Fruit fly (Drosophila melanogaster) whole organism, embryonic: ENCODE measurements around the gene SpdS.

Source experiments
- BtbVII ChIP-seq: fragments of 200-800 bp; sonication (Bioruptor generic); optimal IDR thresholded peaks from 3 replicates; lab custom pipeline; 2017; ENCODE audit warnings: missing biosample characterization, mild to moderate bottlenecking, missing genetic modification characterization
- C15 ChIP-seq: fragments of 200-800 bp; sonication (Bioruptor generic); IDR thresholded peaks from 3 replicates; pipeline ENCODE4 v1.3.6; 2022; ENCODE audit warnings: missing biosample characterization, missing genetic modification characterization
- CG10431 ChIP-seq: fragments of 200-800 bp; sonication (Bioruptor generic); optimal IDR thresholded peaks from 3 replicates; lab custom pipeline; 2018; ENCODE audit warnings: missing biosample characterization, mild to moderate bottlenecking, missing genetic modification characterization
- CG10654 ChIP-seq: fragments of 200-800 bp; sonication (Bioruptor generic); optimal IDR thresholded peaks from 2 replicates; lab custom pipeline; 2016; ENCODE audit warnings: missing biosample characterization, missing genetic modification characterization
- CG11247 ChIP-seq: fragments of 200-800 bp; sonication (Bioruptor generic); IDR thresholded peaks from 2 replicates; pipeline ENCODE4 v1.3.6; 2022; ENCODE audit warnings: missing biosample characterization, missing genetic modification characterization
- CG13894 ChIP-seq: fragments of 200-800 bp; sonication (Bioruptor generic); optimal IDR thresholded peaks from 3 replicates; lab custom pipeline; 2018; ENCODE audit warnings: missing biosample characterization, mild to moderate bottlenecking, missing genetic modification characterization, moderate library complexity
- CG15479 ChIP-seq: fragments of 200-800 bp; sonication (Bioruptor generic); optimal IDR thresholded peaks from 3 replicates; lab custom pipeline; 2019; ENCODE audit warnings: missing biosample characterization, mild to moderate bottlenecking, missing genetic modification characterization, moderate library complexity
- CG16813 ChIP-seq: fragments of 200-800 bp; sonication (Bioruptor generic); IDR thresholded peaks from 3 replicates; pipeline ENCODE4 v1.3.6; 2022; ENCODE audit warnings: missing biosample characterization, missing genetic modification characterization; ENCODE audit not compliant: partially characterized antibody
- CG17359 ChIP-seq: fragments of 200-800 bp; sonication (Bioruptor generic); optimal IDR thresholded peaks from 3 replicates; lab custom pipeline; 2018; ENCODE audit warnings: missing biosample characterization, mild to moderate bottlenecking, missing genetic modification characterization, moderate library complexity
- CG2678 ChIP-seq: fragments of 200-800 bp; sonication (Bioruptor generic); optimal IDR thresholded peaks from 3 replicates; lab custom pipeline; 2019; ENCODE audit warnings: missing biosample characterization, mild to moderate bottlenecking, missing genetic modification characterization, moderate library complexity
- CG2875 ChIP-seq: fragments of 200-800 bp; sonication (Bioruptor generic); optimal IDR thresholded peaks from 2 replicates; lab custom pipeline; 2017; ENCODE audit warnings: missing biosample characterization, mild to moderate bottlenecking, missing genetic modification characterization, missing genetic modification reagents
- CG34376 ChIP-seq: fragments of 200-800 bp; sonication (Bioruptor generic); optimal IDR thresholded peaks from 2 replicates; lab custom pipeline; 2018; ENCODE audit warnings: missing biosample characterization, mild to moderate bottlenecking, missing genetic modification characterization
- CG4404 ChIP-seq: fragments of 200-800 bp; sonication (Bioruptor generic); IDR thresholded peaks from 2 replicates; pipeline ENCODE4 v1.3.6; 2022; ENCODE audit warnings: missing biosample characterization, missing genetic modification characterization
- CG6791 ChIP-seq: fragments of 200-800 bp; sonication (Bioruptor generic); IDR thresholded peaks from 3 replicates; pipeline ENCODE4 v1.3.6; 2022; ENCODE audit warnings: missing biosample characterization, missing genetic modification characterization; ENCODE audit not compliant: partially characterized antibody
- CG7987 ChIP-seq: fragments of 200-800 bp; sonication (Bioruptor generic); optimal IDR thresholded peaks from 2 replicates; lab custom pipeline; 2018; ENCODE audit warnings: missing biosample characterization, mild to moderate bottlenecking, missing genetic modification characterization, moderate library complexity
- CG9932 ChIP-seq: fragments of 200-800 bp; sonication (Bioruptor generic); IDR thresholded peaks from 2 replicates; pipeline ENCODE4 v1.3.6; 2022; ENCODE audit warnings: missing biosample characterization, missing genetic modification characterization
- CTCF ChIP-seq: fragments of 200-800 bp; sonication (Bioruptor generic); optimal IDR thresholded peaks from 2 replicates; lab custom pipeline; 2017; ENCODE audit warnings: missing biosample characterization, mild to moderate bottlenecking, missing genetic modification characterization, moderate library complexity
- Deaf1 ChIP-seq: fragments of 200-800 bp; optimal IDR thresholded peaks from 3 replicates; lab custom pipeline; 2019; ENCODE audit warnings: missing biosample characterization, mild to moderate bottlenecking, missing genetic modification characterization, moderate library complexity
- Dfd ChIP-seq, 2 experiments: fragments of >200 bp; optimal IDR thresholded peaks; 2 replicates each; lab custom pipeline; 2017; ENCODE audit warnings: missing biosample characterization in 2 of 2, missing genetic modification characterization in 2 of 2
- Drgx ChIP-seq: fragments of 200-800 bp; sonication (Bioruptor generic); IDR thresholded peaks from 2 replicates; pipeline ENCODE4 v1.3.6; 2022; ENCODE audit warnings: missing biosample characterization, missing genetic modification characterization
- Lim3 ChIP-seq: fragments of 200-800 bp; sonication (Bioruptor generic); IDR thresholded peaks from 2 replicates; pipeline ENCODE4 v1.3.6; 2022; ENCODE audit warnings: missing biosample characterization, missing genetic modification characterization
- Med ChIP-seq: fragments of 200-800 bp; sonication (Bioruptor generic); peaks from one replicate; lab custom pipeline; 2016; ENCODE audit warnings: missing biosample characterization, missing genetic modification characterization, mild to moderate bottlenecking, inconsistent platforms, moderate library complexity
- Nf-YA ChIP-seq: fragments of 200-800 bp; sonication (Bioruptor generic); IDR thresholded peaks from 2 replicates; pipeline ENCODE4 v1.3.6; 2022; ENCODE audit warnings: missing biosample characterization, missing genetic modification characterization
- Vsx1 ChIP-seq: fragments of 200-800 bp; sonication (Bioruptor generic); optimal IDR thresholded peaks from 2 replicates; lab custom pipeline; 2017; ENCODE audit warnings: missing biosample characterization, mild to moderate bottlenecking, missing genetic modification characterization, missing genetic modification reagents
- abd-A ChIP-seq: fragments of 200-800 bp; sonication (Bioruptor generic); optimal IDR thresholded peaks from 3 replicates; lab custom pipeline; 2019; ENCODE audit warnings: missing biosample characterization, mild to moderate bottlenecking, missing genetic modification characterization, moderate library complexity
- chif ChIP-seq, 2 experiments: fragments of 200-800 bp; sonication (Bioruptor generic); optimal IDR thresholded peaks; 3 replicates each; lab custom pipeline; 2016; ENCODE audit warnings: missing biosample characterization in 2 of 2, missing genetic modification characterization in 2 of 2
- chinmo ChIP-seq: fragments of 200-800 bp; sonication (Bioruptor generic); IDR thresholded peaks from 4 replicates; pipeline ENCODE4 v1.3.6; 2022; ENCODE audit warnings: missing biosample characterization, missing genetic modification characterization; ENCODE audit not compliant: partially characterized antibody
- crol ChIP-seq: fragments of 200-800 bp; sonication (Bioruptor generic); IDR thresholded peaks from 2 replicates; pipeline ENCODE4 v1.3.6; 2022; ENCODE audit warnings: missing biosample characterization, missing genetic modification characterization
- cwo ChIP-seq: fragments of 200-800 bp; sonication (Bioruptor generic); optimal IDR thresholded peaks from 3 replicates; lab custom pipeline; 2017; ENCODE audit warnings: missing biosample characterization, missing genetic modification characterization, mild to moderate bottlenecking, moderate library complexity, missing genetic modification reagents
- dysf ChIP-seq: fragments of 200-800 bp; sonication (Bioruptor generic); IDR thresholded peaks from 3 replicates; pipeline ENCODE4 v1.3.6; 2022; ENCODE audit warnings: missing biosample characterization, missing genetic modification characterization
- eve ChIP-seq, 2 experiments: fragments of >200 bp; optimal IDR thresholded peaks; 2 replicates each; lab custom pipeline; 2017; ENCODE audit warnings: missing biosample characterization in 2 of 2, missing genetic modification characterization in 2 of 2
- exex ChIP-seq: fragments of 200-800 bp; sonication (Bioruptor generic); optimal IDR thresholded peaks from 4 replicates; lab custom pipeline; 2018; ENCODE audit warnings: missing biosample characterization, mild to moderate bottlenecking, missing genetic modification characterization, moderate library complexity
- grn ChIP-seq: fragments of 200-800 bp; sonication (Bioruptor generic); optimal IDR thresholded peaks from 3 replicates; lab custom pipeline; 2017; ENCODE audit warnings: missing biosample characterization, missing genetic modification characterization
- kah ChIP-seq: fragments of 200-800 bp; sonication (Bioruptor generic); optimal IDR thresholded peaks from 2 replicates; lab custom pipeline; 2018; ENCODE audit warnings: missing biosample characterization, mild to moderate bottlenecking, missing genetic modification characterization
- lmd ChIP-seq: fragments of 200-800 bp; sonication (Bioruptor generic); IDR thresholded peaks from 2 replicates; pipeline ENCODE4 v1.3.6; 2022; ENCODE audit warnings: missing biosample characterization, missing genetic modification characterization
- sd ChIP-seq: fragments of 200-800 bp; sonication (Bioruptor generic); optimal IDR thresholded peaks from 3 replicates; lab custom pipeline; 2018; ENCODE audit warnings: missing biosample characterization, mild to moderate bottlenecking, missing genetic modification characterization, moderate library complexity
- sens ChIP-seq: fragments of 200-800 bp; sonication (Bioruptor generic); peaks from one replicate; lab custom pipeline; 2016; ENCODE audit warnings: missing biosample characterization, missing genetic modification characterization
- sob ChIP-seq: fragments of 200-800 bp; sonication (Bioruptor generic); IDR thresholded peaks from 2 replicates; pipeline ENCODE4 v1.3.6; 2022; ENCODE audit warnings: missing biosample characterization, missing genetic modification characterization
- sqz ChIP-seq: fragments of 200-800 bp; sonication (Bioruptor generic); optimal IDR thresholded peaks from 3 replicates; lab custom pipeline; 2018; ENCODE audit warnings: missing biosample characterization, mild to moderate bottlenecking, missing genetic modification characterization
- sug ChIP-seq: fragments of 200-800 bp; optimal IDR thresholded peaks from 2 replicates; lab custom pipeline; 2019; ENCODE audit warnings: missing biosample characterization, mild to moderate bottlenecking, missing genetic modification characterization, moderate library complexity
- tll ChIP-seq, 2 experiments: fragments of 200-800 bp in 1 of 2; fragments of >200 bp in 1 of 2; sonication (Bioruptor generic) in 1 of 2; optimal IDR thresholded peaks; 2 replicates each; lab custom pipeline; 2017 to 2019; ENCODE audit warnings: missing biosample characterization in 2 of 2, missing genetic modification characterization in 2 of 2, mild to moderate bottlenecking in 1 of 2, moderate library complexity in 1 of 2
- vvl ChIP-seq: fragments of 200-800 bp; sonication (Bioruptor generic); IDR thresholded peaks from 2 replicates; pipeline ENCODE4 v1.3.6; 2022; ENCODE audit warnings: missing biosample characterization, missing genetic modification characterization
- zfh2 ChIP-seq: fragments of 200-800 bp; sonication (Bioruptor generic); optimal IDR thresholded peaks from 2 replicates; lab custom pipeline; 2016; ENCODE audit warnings: missing biosample characterization, missing genetic modification characterization

Gene SpdS

DNA sequence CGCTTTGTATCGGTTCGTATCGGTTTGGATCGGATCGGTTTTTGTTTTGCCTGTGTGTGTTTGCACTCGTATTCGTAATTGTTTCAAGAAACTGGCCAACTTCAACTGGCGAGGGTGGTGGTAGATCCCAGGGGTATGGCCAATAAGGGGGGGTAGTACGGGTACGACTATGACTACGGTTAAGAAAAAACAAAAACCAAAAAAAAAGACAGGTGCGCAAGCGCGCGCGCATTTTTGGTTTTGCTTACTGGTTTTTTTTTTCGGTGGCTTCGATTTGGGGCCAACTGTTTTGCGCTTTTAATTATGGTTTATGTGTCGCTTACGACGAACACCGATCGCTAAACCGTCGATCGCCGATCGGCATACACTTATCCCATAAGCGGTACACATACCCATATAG lies 36.6 kb upstream of the SpdS start:
- TF ChIP-seq zfh2 (GFP tag; lab: Kevin White, UChicago) (no peak), CG16813 (GFP tag; lab: Robert Waterston, UW) (no peak), chinmo (GFP tag; lab: Robert Waterston, UW) (0 out of 4 replicates have a peak, but pooled peaks have one; percentile 61), Deaf1 (tag; lab: Kevin White, UChicago) (peak; percentile 17), C15 (no peak), vvl (GFP tag; lab: Robert Waterston, UW) (0 out of 2 replicates have a peak, but pooled peaks have one; percentile 8), CG4404 (no peak), CG34376 (no peak), Nf-YA (0 out of 2 replicates have a peak, but pooled peaks have one; percentile 24), Dfd (GFP tag; optimal IDR thresholded peaks at IDR 0.05; lab: Kevin White, UChicago) (no peak), CG13894 (tag; lab: Kevin White, UChicago) (peak; percentile 58), sqz (GFP tag; lab: Kevin White, UChicago) (peak; percentile 50), CG9932 (no peak), CG10431 (GFP tag; lab: Kevin White, UChicago) (no peak), sens (GFP tag; lab: Kevin White, UChicago) (no peak), CG6791 (no peak), CG17359 (no peak), dysf (GFP tag; lab: Robert Waterston, UW) (no peak), sob (no peak), Drgx (peak; percentile 30; the same call in 1 of the 2 replicates), crol (GFP tag; lab: Robert Waterston, UW) (peak; percentile 56), BtbVII (GFP tag; lab: Kevin White, UChicago) (no peak)

DNA sequence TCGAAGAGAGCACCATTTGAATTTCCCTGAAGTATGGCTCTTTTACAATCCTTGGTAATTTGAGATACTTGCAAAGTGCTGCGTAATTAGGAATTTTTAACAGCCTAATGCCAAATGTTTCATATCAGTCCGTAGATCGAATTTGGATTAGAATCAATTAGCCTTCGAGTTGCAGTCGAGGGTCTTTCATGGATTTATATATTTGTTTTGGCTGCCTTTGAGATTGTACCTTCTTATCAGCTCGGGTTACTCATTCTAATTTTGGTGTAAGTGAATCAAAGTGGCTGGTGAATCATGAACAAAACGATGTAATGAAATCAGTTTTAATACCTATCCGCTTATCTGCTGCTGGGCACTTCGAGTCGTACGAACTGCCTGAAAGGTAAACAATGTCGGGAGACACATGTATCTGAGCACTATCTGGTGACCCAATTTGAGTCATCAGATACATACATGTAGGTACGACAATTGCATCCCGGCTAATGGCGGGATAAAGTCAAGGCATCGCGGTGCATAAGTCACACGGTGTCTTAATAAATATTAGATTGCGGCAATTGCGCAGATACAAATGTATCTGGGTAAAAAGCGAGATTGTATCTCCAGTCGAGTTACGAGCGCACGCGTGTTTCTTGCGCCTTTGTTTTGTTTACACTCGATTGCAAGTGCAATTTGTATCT lies 35.6 kb upstream of the SpdS start:
- TF ChIP-seq Med (GFP tag; lab: Kevin White, UChicago) (peak; percentile 38), eve (GFP tag; optimal IDR thresholded peaks at IDR 0.05; lab: Kevin White, UChicago) (peak in 1 of 2 experiments; percentile 69), kah (GFP tag; lab: Kevin White, UChicago) (no peak), CG15479 (peak; percentile 89), CTCF (GFP tag; lab: Kevin White, UChicago) (no peak), tll (GFP tag; optimal IDR thresholded peaks at IDR 0.05; lab: Kevin White, UChicago) (peak in 1 of 2 experiments; percentile 65), Vsx1 (GFP tag; lab: Kevin White, UChicago) (peak; percentile 35), sens (GFP tag; lab: Kevin White, UChicago) (peak; percentile 59), CG11247 (GFP tag; lab: Robert Waterston, UW) (no peak), chinmo (GFP tag; lab: Robert Waterston, UW) (0 out of 4 replicates have a peak, but pooled peaks have one; percentile 36), grn (peak; percentile 86), sug (tag; lab: Kevin White, UChicago) (peak; percentile 16), cwo (GFP tag; lab: Kevin White, UChicago) (peak; percentile 2), exex (tag; lab: Kevin White, UChicago) (peak; percentile 65)

DNA sequence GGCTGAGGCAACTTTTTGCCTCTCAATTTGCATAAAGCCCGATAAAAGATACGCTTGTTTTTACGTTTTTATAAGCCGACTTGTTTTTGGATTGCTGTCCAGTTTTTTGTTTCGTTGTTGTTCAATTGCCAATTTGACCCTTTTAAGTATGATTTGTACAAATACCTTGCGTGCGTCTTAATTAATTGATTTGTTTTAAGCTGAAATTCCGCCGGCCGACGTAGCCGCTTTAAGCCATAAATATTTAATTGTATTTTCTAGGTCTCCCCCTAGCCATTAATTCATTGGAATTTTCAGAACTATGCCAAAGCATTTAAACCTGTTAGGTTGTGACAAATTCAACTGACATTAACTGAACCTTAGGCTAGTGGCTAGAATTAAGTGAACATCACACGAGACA lies 34.8 kb upstream of the SpdS start:
- TF ChIP-seq sd (tag; lab: Kevin White, UChicago), result peak; percentile 94
- TF ChIP-seq chif (GFP tag; optimal IDR thresholded peaks at IDR 0.05; lab: Kevin White, UChicago), result no peak
- no peak for TF ChIP-seq CG7987 (GFP tag; lab: Kevin White, UChicago)
- no peak for TF ChIP-seq lmd (GFP tag; lab: Robert Waterston, UW)
- TF ChIP-seq CG2678 (tag; lab: Kevin White, UChicago), result no peak
- peak; percentile 43 for TF ChIP-seq abd-A (tag; lab: Kevin White, UChicago)
- TF ChIP-seq CG10654, result no peak
- TF ChIP-seq Lim3 (GFP tag; lab: Robert Waterston, UW), result no peak
- no peak for TF ChIP-seq CG2875
- TF ChIP-seq chinmo (GFP tag; lab: Robert Waterston, UW), result peak; percentile 43; the same call in 1 of the 4 replicates
